Worm (Caenorhabditis elegans) whole organism, L1 larva: ENCODE measurements around the gene hum-10.

Experiments
- alr-1 ChIP-seq: fragments of 200-800 bp; sonication (Bioruptor generic); optimal IDR thresholded peaks from 2 replicates; lab custom pipeline; 2018; ENCODE audit warnings: borderline replicate concordance, mild to moderate bottlenecking, missing genetic modification characterization, missing compliant biosample characterization
- ceh-63 ChIP-seq: fragments of 200-800 bp; sonication (Bioruptor generic); optimal IDR thresholded peaks from 2 replicates; lab custom pipeline; 2018; ENCODE audit warnings: mild to moderate bottlenecking, missing genetic modification characterization, missing compliant biosample characterization
- ceh-82 ChIP-seq, 3 experiments: fragments of 150-350 bp in 1 of 3; sonication (generic microtip) in 2 of 3; optimal IDR thresholded peaks; 2 replicates each; lab custom pipeline; 2014 to 2017; ENCODE audit warnings: missing biosample characterization in 3 of 3, missing genetic modification characterization in 3 of 3
- fkh-10 ChIP-seq: sonication (generic microtip); optimal IDR thresholded peaks from 2 replicates; lab custom pipeline; 2017; ENCODE audit warnings: missing biosample characterization, missing genetic modification reagents, missing genetic modification characterization
- lin-15B ChIP-seq: fragments of 150-350 bp; sonication (generic microtip); optimal IDR thresholded peaks from 3 replicates; lab custom pipeline; 2014; ENCODE audit warnings: missing biosample characterization, missing genetic modification characterization
- nhr-11 ChIP-seq: fragments of 150-350 bp; optimal IDR thresholded peaks from 2 replicates; lab custom pipeline; 2014; ENCODE audit warnings: missing biosample characterization, missing genetic modification characterization
- sox-4 ChIP-seq: sonication (generic microtip); optimal IDR thresholded peaks from 2 replicates; lab custom pipeline; 2016; ENCODE audit warnings: missing genetic modification characterization, missing compliant biosample characterization
- unc-62 ChIP-seq: fragments of 150-350 bp; optimal IDR thresholded peaks from 2 replicates; lab custom pipeline; 2014; ENCODE audit warnings: missing biosample characterization, missing genetic modification reagents, missing genetic modification characterization

DNA sequence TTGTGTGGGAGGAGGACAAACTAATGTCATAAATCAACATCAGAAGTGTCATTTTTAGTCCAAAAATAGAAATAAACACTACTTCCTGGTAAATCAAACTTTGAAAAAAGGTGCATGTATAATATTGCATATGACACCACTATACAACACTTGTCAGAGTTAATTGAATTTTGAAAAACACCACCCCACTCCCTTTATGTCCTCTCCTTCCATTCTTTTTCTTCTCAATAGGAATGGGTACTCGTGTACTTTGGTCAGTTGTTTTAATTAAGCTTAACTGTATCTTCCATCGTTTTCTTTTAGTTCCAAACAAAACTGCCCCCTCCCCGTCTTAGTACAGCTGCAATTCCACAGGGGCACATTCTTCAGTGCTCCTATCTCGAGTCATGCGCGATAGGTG lies 5.4 kb upstream of the hum-10 start:
- TF ChIP-seq ceh-82 (tag; optimal IDR thresholded peaks at IDR 0.05; lab: Kevin White, UChicago) (no peak), unc-62 (GFP tag; lab: Kevin White, UChicago) (no peak), nhr-11 (tag; lab: Kevin White, UChicago) (no peak), alr-1 (tag; lab: Kevin White, UChicago) (no peak), ceh-63 (GFP tag; lab: Kevin White, UChicago) (no peak), sox-4 (no peak), fkh-10 (no peak), lin-15B (no peak)
